Worm (Caenorhabditis elegans) whole organism, mixed stage, embryonic: ENCODE results near the gene stdh-3.

Experiments used
- ceh-43 ChIP-seq: fragments of 200-800 bp; sonication (Bioruptor generic); optimal IDR thresholded peaks from 2 replicates; lab custom pipeline; 2018; ENCODE audit warnings: mild to moderate bottlenecking, missing genetic modification characterization, moderate library complexity, missing compliant biosample characterization
- elt-3 ChIP-seq: fragments of 150-350 bp; optimal IDR thresholded peaks from 2 replicates; lab custom pipeline; 2014; ENCODE audit warnings: missing biosample characterization, missing genetic modification characterization
- hlh-1 ChIP-seq: fragments of 150-350 bp; optimal IDR thresholded peaks from 2 replicates; lab custom pipeline; 2014; ENCODE audit warnings: missing biosample characterization, missing genetic modification reagents, missing genetic modification characterization
- lsy-2 ChIP-seq: fragments of 150-350 bp; optimal IDR thresholded peaks from 2 replicates; lab custom pipeline; 2014; ENCODE audit warnings: missing biosample characterization, missing genetic modification characterization
- mab-5 ChIP-seq: fragments of 150-350 bp; optimal IDR thresholded peaks from 2 replicates; lab custom pipeline; 2014; ENCODE audit warnings: missing biosample characterization, missing genetic modification characterization
- nhr-12 ChIP-seq: fragments of 150-350 bp; optimal IDR thresholded peaks from 2 replicates; lab custom pipeline; 2014; ENCODE audit warnings: missing biosample characterization, missing genetic modification characterization
- pha-4 ChIP-seq: fragments of 150-350 bp; optimal IDR thresholded peaks from 2 replicates; lab custom pipeline; 2018; ENCODE audit warnings: missing biosample characterization, missing genetic modification reagents, missing genetic modification characterization
- sem-2 ChIP-seq: fragments of 200-800 bp; sonication (Bioruptor generic); optimal IDR thresholded peaks from 2 replicates; lab custom pipeline; 2018; ENCODE audit warnings: mild to moderate bottlenecking, missing genetic modification characterization, missing compliant biosample characterization
- sptf-1 ChIP-seq: sonication (generic microtip); optimal IDR thresholded peaks from 2 replicates; lab custom pipeline; 2017; ENCODE audit warnings: mild to moderate bottlenecking, missing genetic modification characterization, moderate library complexity, missing compliant biosample characterization
- unc-120 ChIP-seq: sonication (generic microtip); optimal IDR thresholded peaks from 2 replicates; lab custom pipeline; 2017; ENCODE audit warnings: missing genetic modification characterization, missing compliant biosample characterization; ENCODE audit not compliant: poor library complexity, severe bottlenecking

- TF ChIP-seq unc-120 (tag; lab: Kevin White, UChicago), result no peak
- TF ChIP-seq hlh-1, result no peak
- TF ChIP-seq sem-2 (GFP tag; lab: Kevin White, UChicago), result no peak
- no peak for TF ChIP-seq nhr-12 (tag; lab: Kevin White, UChicago)
- no peak for TF ChIP-seq elt-3 (tag; lab: Kevin White, UChicago)
- no peak for TF ChIP-seq sptf-1 (tag; lab: Kevin White, UChicago)
- no peak for TF ChIP-seq mab-5 (tag; lab: Kevin White, UChicago)
- TF ChIP-seq pha-4 (tag; lab: Kevin White, UChicago), result no peak
- no peak for TF ChIP-seq lsy-2 (tag; lab: Kevin White, UChicago)
- no peak for TF ChIP-seq ceh-43 (GFP tag; lab: Kevin White, UChicago)
These were observed 11.8 kb downstream of the stdh-3 start, which contains the start of gene str-252 for ce11 chrV:13916196-13916595.
